Worm (Caenorhabditis elegans) whole organism, late embryonic: ENCODE results near the gene che-10.

Source experiments
- ceh-18 ChIP-seq: sonication (generic microtip); optimal IDR thresholded peaks from 2 replicates; lab custom pipeline; 2016; ENCODE audit warnings: missing genetic modification characterization, missing compliant biosample characterization
- ceh-34 ChIP-seq: sonication (generic microtip); optimal IDR thresholded peaks from 2 replicates; lab custom pipeline; 2016; ENCODE audit warnings: mild to moderate bottlenecking, missing genetic modification characterization, missing compliant biosample characterization
- nfya-1 ChIP-seq: sonication (generic microtip); optimal IDR thresholded peaks from 2 replicates; lab custom pipeline; 2017; ENCODE audit warnings: missing genetic modification characterization, mild to moderate bottlenecking, missing compliant biosample characterization, antibody characterized with exemption, moderate library complexity
- sdc-2 ChIP-seq: sonication (generic microtip); optimal IDR thresholded peaks from 2 replicates; lab custom pipeline; 2016; ENCODE audit warnings: missing genotype, missing genetic modification characterization, missing compliant biosample characterization

DNA sequence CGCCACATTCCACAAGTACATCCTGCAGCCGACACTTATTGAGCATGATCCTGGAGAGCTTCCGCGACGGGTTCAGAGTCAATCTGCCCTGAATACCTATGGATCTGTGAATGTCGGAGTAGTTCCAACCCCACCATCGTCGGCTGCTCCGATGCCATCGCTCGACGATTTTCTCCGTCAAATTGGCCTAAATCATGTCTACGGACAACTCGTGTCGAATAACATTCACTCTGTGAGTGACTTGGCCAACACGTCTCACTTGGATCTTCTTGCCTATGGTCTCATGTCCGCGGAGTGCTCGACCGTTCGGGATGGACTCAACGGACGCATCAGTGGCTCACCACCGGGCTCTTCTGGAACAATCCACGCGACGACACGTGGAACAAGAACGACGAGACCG lies 48.1 kb downstream of the che-10 start:
- TF ChIP-seq nfya-1 (tag; lab: Kevin White, UChicago) (no peak), sdc-2 (tag; lab: Kevin White, UChicago) (no peak), ceh-34 (tag; lab: Kevin White, UChicago) (no peak), ceh-18 (tag; lab: Kevin White, UChicago) (no peak)
